Worm (Caenorhabditis elegans): ENCODE data around the gene lgmn-1.
A peak's percentile ranks its signal among the peaks of the same experiment; 100 is the strongest.

lgmn-1 gene

DNA sequence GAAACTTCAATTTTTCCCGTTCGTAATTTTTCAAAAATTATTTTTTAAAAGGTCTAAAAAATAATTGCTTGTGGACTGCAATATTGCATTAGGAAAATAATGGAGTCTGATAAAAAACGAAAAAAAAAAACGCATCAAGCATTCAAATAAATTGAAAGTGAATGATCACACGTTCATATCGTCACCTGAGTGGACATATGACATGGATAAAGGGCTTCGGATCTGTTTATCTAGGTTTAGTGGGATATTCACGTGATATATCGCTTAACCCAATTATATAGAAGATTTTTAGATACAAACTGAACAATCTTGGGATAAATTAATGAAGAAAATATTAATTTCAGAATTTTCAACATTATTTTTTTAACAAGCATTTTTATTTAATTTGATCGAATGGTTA, 37.9 kb downstream of the lgmn-1 start:
- no peak for TF ChIP-seq fkh-8 (tag; optimal IDR thresholded peaks at IDR 0.05)
- TF ChIP-seq unc-130 (tag; optimal IDR thresholded peaks at IDR 0.05) = no peak
- peak; percentile 70 for TF ChIP-seq blmp-1 (tag; optimal IDR thresholded peaks at IDR 0.05)
- TF ChIP-seq elt-3 (tag; optimal IDR thresholded peaks at IDR 0.05) = peak in 1 of 6 experiments; percentile 12
- TF ChIP-seq C34B4.2 (tag; optimal IDR thresholded peaks at IDR 0.05) = no peak
- TF ChIP-seq ama-1 (optimal IDR thresholded peaks at IDR 0.05) = no peak
- peak; percentile 26 for TF ChIP-seq nhr-47 (tag; optimal IDR thresholded peaks at IDR 0.05)
- TF ChIP-seq mdl-1 (tag; optimal IDR thresholded peaks at IDR 0.05) = no peak
- TF ChIP-seq fos-1 (tag; optimal IDR thresholded peaks at IDR 0.05) = no peak
- TF ChIP-seq dsc-1 (tag; optimal IDR thresholded peaks at IDR 0.05) = peak; percentile 86
- TF ChIP-seq snu-23 (GFP tag; optimal IDR thresholded peaks at IDR 0.05) = peak; percentile 14
- TF ChIP-seq lin-13 (GFP tag; optimal IDR thresholded peaks at IDR 0.05) = no peak
- TF ChIP-seq nhr-85 (tag) = peak; percentile 16
- no peak for TF ChIP-seq jun-1 (tag; optimal IDR thresholded peaks at IDR 0.05)
- TF ChIP-seq snpc-4 (tag; optimal IDR thresholded peaks at IDR 0.05) = no peak
- TF ChIP-seq efl-1 (optimal IDR thresholded peaks at IDR 0.05) = no peak
- TF ChIP-seq efl-1 (GFP tag; optimal IDR thresholded peaks at IDR 0.05 in 1 of 2) = no peak
- TF ChIP-seq pax-3 (tag; optimal IDR thresholded peaks at IDR 0.05) = peak; percentile 43

DNA sequence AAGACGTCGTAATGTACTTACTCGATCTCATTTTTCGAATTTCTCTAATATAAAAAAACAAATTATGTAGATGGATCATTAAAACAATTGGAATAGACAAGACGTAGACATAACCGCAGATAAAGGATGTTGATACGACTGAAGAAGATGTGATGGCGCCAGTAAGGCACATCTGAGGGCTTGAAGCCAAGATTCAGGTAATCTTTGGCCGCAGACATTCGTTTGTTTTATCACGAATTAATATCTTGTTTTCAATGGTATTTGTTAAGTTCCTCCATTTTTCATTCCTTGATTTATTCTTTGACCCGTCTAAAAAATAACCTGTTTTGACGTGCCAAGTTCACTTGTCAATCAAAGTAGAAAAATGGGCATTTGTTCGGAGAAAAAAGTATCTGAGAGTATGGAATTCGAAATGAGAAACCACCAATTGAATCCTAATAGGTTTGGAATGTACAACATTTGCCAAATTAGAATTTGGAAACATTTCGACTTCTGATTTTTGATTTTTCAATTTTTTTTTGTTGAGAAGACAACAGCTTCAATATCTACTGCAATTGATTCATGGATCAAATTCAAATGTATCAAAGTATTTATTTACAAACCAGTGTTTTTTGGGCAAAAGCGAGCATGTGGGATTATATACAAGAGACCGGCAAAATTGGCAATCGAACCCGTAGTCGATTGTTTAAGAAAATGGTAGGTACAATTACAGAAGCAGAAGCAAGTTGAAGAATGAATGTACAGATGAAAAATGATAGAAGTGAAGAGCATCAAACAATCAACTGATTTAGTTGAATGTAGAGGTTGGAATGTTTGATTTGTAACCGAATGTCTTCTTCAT, 39.0 kb downstream of the lgmn-1 start:
- TF ChIP-seq egl-27 (tag; optimal IDR thresholded peaks at IDR 0.05) (no peak), nhr-90 (tag; optimal IDR thresholded peaks at IDR 0.05; ENCODE audit: poor library complexity) (peak; percentile 49), unc-130 (tag; optimal IDR thresholded peaks at IDR 0.05) (peak; percentile 85), tbx-2 (tag; optimal IDR thresholded peaks at IDR 0.05) (peak; percentile 28), blmp-1 (tag; optimal IDR thresholded peaks at IDR 0.05) (peak; percentile 40), lin-39 (tag; optimal IDR thresholded peaks at IDR 0.05) (no peak), nhr-85 (tag) (peak; percentile 94), fkh-8 (tag; optimal IDR thresholded peaks at IDR 0.05) (no peak), aly-2 (tag; optimal IDR thresholded peaks at IDR 0.05) (peak; percentile 81), efl-1 (optimal IDR thresholded peaks at IDR 0.05) (no peak), efl-1 (GFP tag; optimal IDR thresholded peaks at IDR 0.05 in 1 of 2) (peak in 1 of 2 experiments; percentile 91), fos-1 (tag; optimal IDR thresholded peaks at IDR 0.05) (no peak), ama-1 (optimal IDR thresholded peaks at IDR 0.05) (peak; percentile 92), nhr-237 (tag; optimal IDR thresholded peaks at IDR 0.05) (no peak), jun-1 (tag; optimal IDR thresholded peaks at IDR 0.05) (peak; percentile 31), swsn-7 (tag; optimal IDR thresholded peaks at IDR 0.05) (no peak), isw-1 (GFP tag; IDR thresholded peaks at IDR 0.05) (no peak), nhr-47 (tag; optimal IDR thresholded peaks at IDR 0.05) (peak; percentile 31), lin-14 (GFP tag; optimal IDR thresholded peaks at IDR 0.05) (peak; percentile 37), nhr-71 (tag; optimal IDR thresholded peaks at IDR 0.05) (peak; percentile 67), grh-1 (GFP tag; IDR thresholded peaks at IDR 0.05) (peak; percentile 63; the same call in 1 of the 2 replicates), ces-1 (GFP tag; optimal IDR thresholded peaks at IDR 0.05) (no peak), ztf-4 (tag; optimal IDR thresholded peaks at IDR 0.05) (peak; percentile 38), ceh-8 (GFP tag; optimal IDR thresholded peaks at IDR 0.05) (no peak), vab-15 (tag; optimal IDR thresholded peaks at IDR 0.05) (no peak), fkh-10 (GFP tag; optimal IDR thresholded peaks at IDR 0.05) (no peak), lin-15B (tag; optimal IDR thresholded peaks at IDR 0.05) (no peak), dsc-1 (tag; optimal IDR thresholded peaks at IDR 0.05) (peak; percentile 21), unc-86 (tag; optimal IDR thresholded peaks at IDR 0.05) (no peak), pax-3 (tag; optimal IDR thresholded peaks at IDR 0.05) (peak; percentile 55), elt-3 (tag; optimal IDR thresholded peaks at IDR 0.05) (peak in 5 of 6 experiments; percentile 34 to 72 (median 55)), ceh-90 (tag; optimal IDR thresholded peaks at IDR 0.05) (no peak), ceh-63 (GFP tag; optimal IDR thresholded peaks at IDR 0.05) (no peak), efl-3 (GFP tag; optimal IDR thresholded peaks at IDR 0.05) (no peak), nhr-77 (tag; optimal IDR thresholded peaks at IDR 0.05) (no peak), zip-4 (GFP tag; optimal IDR thresholded peaks at IDR 0.05) (no peak), hlh-17 (GFP tag; optimal IDR thresholded peaks at IDR 0.05; ENCODE audit: borderline replicate concordance) (no peak), sup-37 (GFP tag; optimal IDR thresholded peaks at IDR 0.05) (no peak), lin-13 (GFP tag; optimal IDR thresholded peaks at IDR 0.05) (no peak), nhr-76 (tag; optimal IDR thresholded peaks at IDR 0.05) (no peak), ets-5 (GFP tag; IDR thresholded peaks at IDR 0.05) (no peak), lin-35 (GFP tag; optimal IDR thresholded peaks at IDR 0.05) (peak in 1 of 2 experiments; percentile 20), lsy-2 (tag; optimal IDR thresholded peaks at IDR 0.05) (peak in 1 of 2 experiments; percentile 58)

Data from whole organism, L1 larva.